Fruit fly (Drosophila melanogaster) whole organism, wandering third instar larva: ENCODE results near the gene CG31244.

ENCODE experiments used
- CG32264 ChIP-seq: fragments of 200-800 bp; sonication (Bioruptor generic); optimal IDR thresholded peaks from 2 replicates; lab custom pipeline; 2016; ENCODE audit warnings: missing biosample characterization, missing genetic modification characterization
- Dfd ChIP-seq: fragments of >200 bp; optimal IDR thresholded peaks from 2 replicates; lab custom pipeline; 2017; ENCODE audit warnings: missing biosample characterization, missing genetic modification characterization
- Hnf4 ChIP-seq: fragments of 200-800 bp; sonication (Bioruptor generic); optimal IDR thresholded peaks from 2 replicates; lab custom pipeline; 2016; ENCODE audit warnings: missing biosample characterization, mild to moderate bottlenecking, missing genetic modification characterization
- Hr78 ChIP-seq: fragments of >200 bp; optimal IDR thresholded peaks from 2 replicates; lab custom pipeline; 2017; ENCODE audit warnings: missing biosample characterization, missing genetic modification characterization
- Myc ChIP-seq: fragments of >200 bp; optimal IDR thresholded peaks from 2 replicates; lab custom pipeline; 2017
- Sp1 ChIP-seq: fragments of 200-800 bp; sonication (Bioruptor generic); optimal IDR thresholded peaks from 3 replicates; lab custom pipeline; 2019; ENCODE audit warnings: missing biosample characterization, mild to moderate bottlenecking, missing genetic modification characterization, moderate library complexity
- br ChIP-seq: fragments of 200-800 bp; sonication (Bioruptor generic); optimal IDR thresholded peaks from 2 replicates; lab custom pipeline; 2016; ENCODE audit warnings: missing biosample characterization, missing genetic modification characterization
- fru ChIP-seq: fragments of 200-800 bp; sonication (Bioruptor generic); optimal IDR thresholded peaks from 3 replicates; lab custom pipeline; 2016; ENCODE audit warnings: missing biosample characterization, mild to moderate bottlenecking, missing genetic modification characterization
- h ChIP-seq: fragments of 200-800 bp; sonication (Bioruptor generic); optimal IDR thresholded peaks from 3 replicates; lab custom pipeline; 2016; ENCODE audit warnings: missing biosample characterization, mild to moderate bottlenecking, missing genetic modification characterization
- lola ChIP-seq: fragments of >200 bp; optimal IDR thresholded peaks from 2 replicates; lab custom pipeline; 2017; ENCODE audit warnings: missing biosample characterization, missing genetic modification characterization
- pan ChIP-seq: fragments of >200 bp; optimal IDR thresholded peaks from 2 replicates; lab custom pipeline; 2017
- rgr ChIP-seq: fragments of 200-800 bp; sonication (Bioruptor generic); optimal IDR thresholded peaks from 3 replicates; lab custom pipeline; 2016; ENCODE audit warnings: missing biosample characterization, mild to moderate bottlenecking, missing genetic modification characterization
- sage ChIP-seq: fragments of 200-800 bp; sonication (Bioruptor generic); optimal IDR thresholded peaks from 2 replicates; lab custom pipeline; 2016; ENCODE audit warnings: missing biosample characterization, mild to moderate bottlenecking, missing genetic modification characterization
- sv ChIP-seq: fragments of 200-800 bp; sonication (Bioruptor generic); optimal IDR thresholded peaks from 3 replicates; lab custom pipeline; 2016; ENCODE audit warnings: missing biosample characterization, missing genetic modification characterization

- TF ChIP-seq Myc (lab: Kevin White, UChicago) (no peak), pan (lab: Kevin White, UChicago) (no peak), Sp1 (GFP tag; lab: Kevin White, UChicago) (no peak), br (GFP tag; lab: Kevin White, UChicago) (no peak), sv (GFP tag; lab: Kevin White, UChicago) (no peak), Hnf4 (GFP tag; lab: Kevin White, UChicago) (no peak), rgr (GFP tag; lab: Kevin White, UChicago) (no peak), h (no peak), Hr78 (no peak), CG32264 (GFP tag; lab: Kevin White, UChicago) (no peak), lola (GFP tag; lab: Kevin White, UChicago) (no peak), Dfd (no peak), fru (GFP tag; lab: Kevin White, UChicago) (no peak), sage (GFP tag; lab: Kevin White, UChicago) (no peak)
These were observed 27.7 kb downstream of the CG31244 start for dm6 chr3R:19370693-19371092.
